Fruit fly (Drosophila melanogaster) whole organism, prepupa: ENCODE data around the gene Oseg1.

Experiments
- CG10631 ChIP-seq: fragments of 200-800 bp; sonication (Bioruptor generic); optimal IDR thresholded peaks from 2 replicates; lab custom pipeline; 2016; ENCODE audit warnings: missing biosample characterization, missing genetic modification characterization
- CG11294 ChIP-seq: fragments of 200-800 bp; sonication (Bioruptor generic); IDR thresholded peaks from 2 replicates; pipeline ENCODE4 v1.3.6; 2022; ENCODE audit warnings: missing biosample characterization, missing genetic modification characterization
- CG11762 ChIP-seq: fragments of 200-800 bp; sonication (Bioruptor generic); optimal IDR thresholded peaks from 3 replicates; lab custom pipeline; 2016; ENCODE audit warnings: missing biosample characterization, missing genetic modification characterization; ENCODE audit not compliant: insufficient read depth
- CG11902 ChIP-seq: fragments of 200-800 bp; sonication (Bioruptor generic); optimal IDR thresholded peaks from 3 replicates; lab custom pipeline; 2016; ENCODE audit warnings: missing biosample characterization, missing genetic modification characterization
- CG15336 ChIP-seq: fragments of 200-800 bp; sonication (Bioruptor generic); IDR thresholded peaks from 2 replicates; pipeline ENCODE4 v1.3.6; 2022; ENCODE audit warnings: missing biosample characterization, missing genetic modification characterization
- CG1621 ChIP-seq: fragments of 200-800 bp; sonication (Bioruptor generic); optimal IDR thresholded peaks from 3 replicates; lab custom pipeline; 2018; ENCODE audit warnings: missing biosample characterization, mild to moderate bottlenecking, missing genetic modification characterization
- CG16779 ChIP-seq: fragments of 200-800 bp; sonication (Bioruptor generic); optimal IDR thresholded peaks from 3 replicates; lab custom pipeline; 2017; ENCODE audit warnings: missing biosample characterization, mild to moderate bottlenecking, missing genetic modification characterization
- CG31627 ChIP-seq: fragments of 200-800 bp; sonication (Bioruptor generic); optimal IDR thresholded peaks from 3 replicates; lab custom pipeline; 2016; ENCODE audit warnings: missing biosample characterization, missing genetic modification characterization
- CG32006 ChIP-seq: fragments of 200-800 bp; sonication (Bioruptor generic); optimal IDR thresholded peaks from 3 replicates; lab custom pipeline; 2017; ENCODE audit warnings: missing biosample characterization, mild to moderate bottlenecking, missing genetic modification characterization
- CG34406 ChIP-seq: fragments of 200-800 bp; sonication (Bioruptor generic); optimal IDR thresholded peaks from 3 replicates; lab custom pipeline; 2016; ENCODE audit warnings: missing biosample characterization, missing genetic modification characterization
- CG3919 ChIP-seq: fragments of 200-800 bp; sonication (Bioruptor generic); optimal IDR thresholded peaks from 3 replicates; lab custom pipeline; 2016; ENCODE audit warnings: missing biosample characterization, missing genetic modification characterization
- CG4318 ChIP-seq: fragments of 200-800 bp; sonication (Bioruptor generic); optimal IDR thresholded peaks from 3 replicates; lab custom pipeline; 2017; ENCODE audit warnings: missing biosample characterization, mild to moderate bottlenecking, missing genetic modification characterization
- CG6163 ChIP-seq: fragments of 200-800 bp; sonication (Bioruptor generic); IDR thresholded peaks from 3 replicates; pipeline ENCODE4 v1.3.6; 2022; ENCODE audit warnings: missing biosample characterization, missing genetic modification characterization
- CG6276 ChIP-seq: fragments of 200-800 bp; sonication (Bioruptor generic); optimal IDR thresholded peaks from 2 replicates; lab custom pipeline; 2017; ENCODE audit warnings: missing biosample characterization, mild to moderate bottlenecking, missing genetic modification characterization
- CG6792 ChIP-seq: fragments of 200-800 bp; sonication (Bioruptor generic); optimal IDR thresholded peaks from 3 replicates; lab custom pipeline; 2016; ENCODE audit warnings: missing biosample characterization, missing genetic modification characterization
- CG6854 ChIP-seq: fragments of 200-800 bp; sonication (Bioruptor generic); optimal IDR thresholded peaks from 2 replicates; lab custom pipeline; 2017; ENCODE audit warnings: missing biosample characterization, mild to moderate bottlenecking, missing genetic modification characterization
- CG7368 ChIP-seq: fragments of 200-800 bp; sonication (Bioruptor generic); optimal IDR thresholded peaks from 3 replicates; lab custom pipeline; 2016; ENCODE audit warnings: missing biosample characterization, missing genetic modification characterization
- CG8319 ChIP-seq: fragments of 200-800 bp; sonication (Bioruptor generic); optimal IDR thresholded peaks from 3 replicates; lab custom pipeline; 2016; ENCODE audit warnings: missing biosample characterization, missing genetic modification characterization
- CG8632 ChIP-seq: fragments of 200-800 bp; sonication (Bioruptor generic); optimal IDR thresholded peaks from 3 replicates; lab custom pipeline; 2016; ENCODE audit warnings: missing biosample characterization, missing genetic modification characterization
- CG9139 ChIP-seq: fragments of 200-800 bp; sonication (Bioruptor generic); optimal IDR thresholded peaks from 3 replicates; lab custom pipeline; 2017; ENCODE audit warnings: missing biosample characterization, mild to moderate bottlenecking, missing genetic modification characterization
- Eip78C ChIP-seq: fragments of 200-800 bp; sonication (Bioruptor generic); peaks from one replicate; lab custom pipeline; 2016; ENCODE audit warnings: missing biosample characterization, missing genetic modification characterization
- Eip93F ChIP-seq: fragments of 200-800 bp; sonication (Bioruptor generic); optimal IDR thresholded peaks from 2 replicates; lab custom pipeline; 2016; ENCODE audit warnings: missing biosample characterization, mild to moderate bottlenecking, missing genetic modification characterization
- Ets21C ChIP-seq: fragments of 200-800 bp; sonication (Bioruptor generic); optimal IDR thresholded peaks from 3 replicates; lab custom pipeline; 2016; ENCODE audit warnings: missing biosample characterization, missing genetic modification characterization
- Ets96B ChIP-seq: fragments of 200-800 bp; optimal IDR thresholded peaks from 2 replicates; lab custom pipeline; 2019; ENCODE audit warnings: missing biosample characterization, mild to moderate bottlenecking, missing genetic modification characterization, moderate library complexity
- Gug ChIP-seq: fragments of 200-800 bp; sonication (Bioruptor generic); IDR thresholded peaks from 2 replicates; pipeline ENCODE4 v1.3.6; 2022; ENCODE audit warnings: missing biosample characterization, missing genetic modification characterization
- Hr39 ChIP-seq: fragments of 200-800 bp; sonication (Bioruptor generic); optimal IDR thresholded peaks from 2 replicates; lab custom pipeline; 2016; ENCODE audit warnings: missing biosample characterization, missing genetic modification characterization
- Hr4 ChIP-seq: fragments of 200-800 bp; sonication (Bioruptor generic); optimal IDR thresholded peaks from 3 replicates; lab custom pipeline; 2016; ENCODE audit warnings: missing biosample characterization, missing genetic modification characterization
- Lpt ChIP-seq: fragments of 200-800 bp; sonication (Bioruptor generic); optimal IDR thresholded peaks from 3 replicates; lab custom pipeline; 2016; ENCODE audit warnings: missing biosample characterization, missing genetic modification characterization
- Met ChIP-seq: fragments of 200-800 bp; sonication (Bioruptor generic); optimal IDR thresholded peaks from 3 replicates; lab custom pipeline; 2016; ENCODE audit warnings: missing biosample characterization, missing genetic modification characterization
- Smox ChIP-seq: fragments of 200-800 bp; sonication (Bioruptor generic); optimal IDR thresholded peaks from 3 replicates; lab custom pipeline; 2016; ENCODE audit warnings: missing biosample characterization, missing genetic modification characterization
- Sox102F ChIP-seq: fragments of 200-800 bp; sonication (Bioruptor generic); optimal IDR thresholded peaks from 2 replicates; lab custom pipeline; 2016; ENCODE audit warnings: missing biosample characterization, mild to moderate bottlenecking, missing genetic modification characterization
- Sox14 ChIP-seq: fragments of 200-800 bp; sonication (Bioruptor generic); optimal IDR thresholded peaks from 3 replicates; lab custom pipeline; 2016; ENCODE audit warnings: missing biosample characterization, missing genetic modification characterization
- acj6 ChIP-seq: fragments of 200-800 bp; sonication (Bioruptor generic); optimal IDR thresholded peaks from 3 replicates; lab custom pipeline; 2016; ENCODE audit warnings: missing biosample characterization, missing genetic modification characterization
- cyc ChIP-seq: fragments of 200-800 bp; sonication (Bioruptor generic); optimal IDR thresholded peaks from 3 replicates; lab custom pipeline; 2016; ENCODE audit warnings: missing biosample characterization, missing genetic modification characterization
- dac ChIP-seq: fragments of 200-800 bp; sonication (Bioruptor generic); optimal IDR thresholded peaks from 2 replicates; lab custom pipeline; 2017; ENCODE audit warnings: missing biosample characterization, mild to moderate bottlenecking, missing genetic modification characterization
- eg ChIP-seq: fragments of 200-800 bp; sonication (Bioruptor generic); IDR thresholded peaks from 3 replicates; pipeline ENCODE4 v1.3.6; 2022; ENCODE audit warnings: missing biosample characterization, missing genetic modification characterization
- esn ChIP-seq: fragments of 200-800 bp; sonication (Bioruptor generic); optimal IDR thresholded peaks from 2 replicates; lab custom pipeline; 2016; ENCODE audit warnings: missing biosample characterization, mild to moderate bottlenecking, missing genetic modification characterization, moderate library complexity
- fd85E ChIP-seq: fragments of 200-800 bp; sonication (Bioruptor generic); optimal IDR thresholded peaks from 3 replicates; lab custom pipeline; 2016; ENCODE audit warnings: missing biosample characterization, missing genetic modification characterization
- fkh ChIP-seq: fragments of 200-800 bp; sonication (Bioruptor generic); optimal IDR thresholded peaks from 3 replicates; lab custom pipeline; 2017; ENCODE audit warnings: missing biosample characterization, mild to moderate bottlenecking, missing genetic modification characterization, moderate library complexity
- lz ChIP-seq: fragments of 200-800 bp; sonication (Bioruptor generic); optimal IDR thresholded peaks from 3 replicates; lab custom pipeline; 2016; ENCODE audit warnings: missing biosample characterization, missing genetic modification characterization
- pdm3 ChIP-seq: fragments of 200-800 bp; sonication (Bioruptor generic); optimal IDR thresholded peaks from 3 replicates; lab custom pipeline; 2016; ENCODE audit warnings: missing biosample characterization, missing genetic modification characterization
- spab ChIP-seq: fragments of 200-800 bp; sonication (Bioruptor generic); optimal IDR thresholded peaks from 2 replicates; lab custom pipeline; 2017; ENCODE audit warnings: missing biosample characterization, mild to moderate bottlenecking, missing genetic modification characterization, missing genetic modification reagents
- ss ChIP-seq, 2 experiments: fragments of 200-800 bp; sonication (Bioruptor generic); optimal IDR thresholded peaks; 2 replicates in 1 of 2; 3 replicates in 1 of 2; lab custom pipeline; 2017 to 2018; ENCODE audit warnings: mild to moderate bottlenecking in 2 of 2, missing biosample characterization in 2 of 2, missing genetic modification characterization in 2 of 2, moderate library complexity in 1 of 2
- topi ChIP-seq: fragments of 200-800 bp; sonication (Bioruptor generic); optimal IDR thresholded peaks from 3 replicates; lab custom pipeline; 2016; ENCODE audit warnings: missing biosample characterization, missing genetic modification characterization
- vri ChIP-seq: fragments of 200-800 bp; sonication (Bioruptor generic); optimal IDR thresholded peaks from 3 replicates; lab custom pipeline; 2016; ENCODE audit warnings: missing biosample characterization, mild to moderate bottlenecking, missing genetic modification characterization

Oseg1 gene

DNA sequence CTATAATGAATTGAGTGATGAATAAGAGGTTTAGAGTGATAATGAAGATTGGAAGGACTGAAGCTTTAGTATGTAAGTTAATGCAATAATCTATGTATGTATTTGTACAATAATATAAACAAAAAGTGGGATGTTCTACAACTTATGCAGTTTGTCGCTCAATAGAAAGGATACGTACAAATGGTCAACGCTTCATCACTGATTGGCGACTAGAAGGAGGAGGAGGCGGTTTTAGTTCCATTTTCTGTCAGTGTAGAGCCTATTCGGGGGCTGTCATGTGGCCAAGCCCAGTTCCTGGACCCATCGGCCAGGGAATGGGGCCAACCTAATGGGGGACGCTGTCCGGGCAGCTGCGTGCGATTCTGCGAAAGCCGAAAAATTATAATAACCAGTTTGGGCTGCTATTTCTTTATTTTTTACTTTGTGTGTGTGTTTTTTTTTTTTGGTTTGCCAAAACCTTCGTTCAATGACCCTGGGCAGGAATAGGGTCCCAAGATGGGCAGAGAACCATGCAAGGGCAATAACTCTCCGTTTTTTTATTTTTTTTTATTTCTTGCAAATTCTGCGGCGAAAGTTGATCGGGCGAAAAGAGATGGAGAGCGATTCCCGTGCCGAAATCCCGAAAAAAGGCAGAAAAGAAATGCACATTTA is 43.8 kb downstream of the Oseg1 start (continued):
- no peak for TF ChIP-seq CG6276 (GFP tag; lab: Kevin White, UChicago)
- peak; percentile 78 for TF ChIP-seq CG31627 (GFP tag; lab: Kevin White, UChicago)
- peak; percentile 4 for TF ChIP-seq CG6854 (GFP tag; lab: Kevin White, UChicago)
- TF ChIP-seq CG15336 (GFP tag; lab: Robert Waterston, UW), result no peak
- peak; percentile 47 for TF ChIP-seq Sox14
- TF ChIP-seq Lpt, result no peak
- TF ChIP-seq lz (GFP tag; lab: Kevin White, UChicago), result peak; percentile 56
- TF ChIP-seq CG8632, result peak; percentile 3
- TF ChIP-seq CG6163, result peak; percentile 54; the same call in 1 of the 3 replicates
- TF ChIP-seq eg (GFP tag; lab: Robert Waterston, UW), result no peak
- peak; percentile 75 for TF ChIP-seq Hr39 (GFP tag; lab: Kevin White, UChicago)
- TF ChIP-seq CG34406 (GFP tag; lab: Kevin White, UChicago), result no peak
- peak; percentile 11 for TF ChIP-seq CG32006 (GFP tag; lab: Kevin White, UChicago)
- TF ChIP-seq, all 60 proteins: peak for 24

dm6 chr3L:8363266-8363665 is 49.4 kb downstream of the Oseg1 start:
- TF ChIP-seq CG8319 (no peak), spab (GFP tag; lab: Kevin White, UChicago) (no peak), CG6276 (GFP tag; lab: Kevin White, UChicago) (no peak), Smox (GFP tag; lab: Kevin White, UChicago) (no peak), CG6792 (GFP tag; lab: Kevin White, UChicago) (no peak), CG3919 (GFP tag; lab: Kevin White, UChicago) (no peak), Sox102F (GFP tag; lab: Kevin White, UChicago) (no peak), Eip78C (GFP tag; lab: Kevin White, UChicago) (no peak), Hr4 (GFP tag; lab: Kevin White, UChicago) (no peak), CG34406 (GFP tag; lab: Kevin White, UChicago) (no peak), cyc (GFP tag; lab: Kevin White, UChicago) (no peak), CG11902 (GFP tag; lab: Kevin White, UChicago) (no peak)

- TF ChIP-seq CG1621 (tag; lab: Kevin White, UChicago), result no peak
- peak; percentile 47 for TF ChIP-seq CG6276 (GFP tag; lab: Kevin White, UChicago)
- TF ChIP-seq Sox102F (GFP tag; lab: Kevin White, UChicago), result peak; percentile 58
- no peak for TF ChIP-seq CG11294 (GFP tag; lab: Robert Waterston, UW)
- TF ChIP-seq Hr4 (GFP tag; lab: Kevin White, UChicago), result no peak
- no peak for TF ChIP-seq Gug (GFP tag; lab: Robert Waterston, UW)
- TF ChIP-seq CG34406 (GFP tag; lab: Kevin White, UChicago), result peak; percentile 18
- TF ChIP-seq topi (GFP tag; lab: Kevin White, UChicago), result peak; percentile 4
- TF ChIP-seq dac (GFP tag; lab: Kevin White, UChicago), result no peak
- no peak for TF ChIP-seq CG16779 (tag; lab: Kevin White, UChicago)
- peak; percentile 82 for TF ChIP-seq Eip78C (GFP tag; lab: Kevin White, UChicago)
- no peak for TF ChIP-seq acj6
- no peak for TF ChIP-seq CG4318 (GFP tag; lab: Kevin White, UChicago)
- TF ChIP-seq Sox14, result no peak
- TF ChIP-seq fkh (GFP tag; lab: Kevin White, UChicago), result no peak
- no peak for TF ChIP-seq Ets96B (tag; lab: Kevin White, UChicago)
- TF ChIP-seq CG15336 (GFP tag; lab: Robert Waterston, UW), result peak; percentile 50; the same call in 1 of the 2 replicates
- peak; percentile 57 for TF ChIP-seq esn
- TF ChIP-seq CG11762, result no peak
- TF ChIP-seq CG6792 (GFP tag; lab: Kevin White, UChicago), result no peak
- TF ChIP-seq CG32006 (GFP tag; lab: Kevin White, UChicago), result no peak
- peak in 1 of 2 experiments; percentile 32 for TF ChIP-seq ss (GFP tag; optimal IDR thresholded peaks at IDR 0.05; lab: Kevin White, UChicago)
- no peak for TF ChIP-seq pdm3
- no peak for TF ChIP-seq lz (GFP tag; lab: Kevin White, UChicago)
- TF ChIP-seq vri (GFP tag; lab: Kevin White, UChicago), result peak; percentile 79
- TF ChIP-seq CG10631, result no peak
- no peak for TF ChIP-seq fd85E (GFP tag; lab: Kevin White, UChicago)
- TF ChIP-seq CG7368, result no peak
- no peak for TF ChIP-seq CG9139 (GFP tag; lab: Kevin White, UChicago)
- TF ChIP-seq CG6163, result peak; percentile 38; the same call in 1 of the 3 replicates
- no peak for TF ChIP-seq Smox (GFP tag; lab: Kevin White, UChicago)
- no peak for TF ChIP-seq Eip93F
- TF ChIP-seq eg (GFP tag; lab: Robert Waterston, UW), result no peak; the same call in 2 of the 3 replicates
- no peak for TF ChIP-seq Ets21C (GFP tag; lab: Kevin White, UChicago)
- peak; percentile 20 for TF ChIP-seq Met
Observed at dm6 chr3L:8360643-8361110, 51.9 kb downstream of the Oseg1 start, which contains the start of gene Idh. TSS of gene Idh (minus strand) at chr3L:8360906.
